Fruit fly (Drosophila melanogaster) whole organism, embryonic: ENCODE results near the gene QC.

Source experiments
- CG10431 ChIP-seq: fragments of 200-800 bp; sonication (Bioruptor generic); optimal IDR thresholded peaks from 3 replicates; lab custom pipeline; 2018; ENCODE audit warnings: missing biosample characterization, mild to moderate bottlenecking, missing genetic modification characterization
- CG11093 ChIP-seq: fragments of 200-800 bp; sonication (Bioruptor generic); IDR thresholded peaks from 3 replicates; pipeline ENCODE4 v1.3.6; 2022; ENCODE audit warnings: missing biosample characterization, missing genetic modification characterization
- CG11696 ChIP-seq: fragments of 200-800 bp; sonication (Bioruptor generic); IDR thresholded peaks from 2 replicates; pipeline ENCODE4 v1.3.6; 2022; ENCODE audit warnings: missing biosample characterization, missing genetic modification characterization
- CG12744 ChIP-seq: fragments of 200-800 bp; sonication (Bioruptor generic); optimal IDR thresholded peaks from 2 replicates; lab custom pipeline; 2016; ENCODE audit warnings: missing biosample characterization, missing genetic modification characterization
- CG14050 ChIP-seq: fragments of 200-800 bp; sonication (Bioruptor generic); IDR thresholded peaks from 3 replicates; pipeline ENCODE4 v1.3.6; 2022; ENCODE audit warnings: missing biosample characterization, missing genetic modification characterization
- CG14860 ChIP-seq: fragments of 200-800 bp; sonication (Bioruptor generic); IDR thresholded peaks from 3 replicates; pipeline ENCODE4 v1.3.6; 2022; ENCODE audit warnings: missing biosample characterization, missing genetic modification characterization; ENCODE audit not compliant: partially characterized antibody
- CG2116 ChIP-seq: fragments of 200-800 bp; sonication (Bioruptor generic); optimal IDR thresholded peaks from 3 replicates; lab custom pipeline; 2018; ENCODE audit warnings: missing biosample characterization, mild to moderate bottlenecking, missing genetic modification characterization
- CG2678 ChIP-seq: fragments of 200-800 bp; sonication (Bioruptor generic); optimal IDR thresholded peaks from 3 replicates; lab custom pipeline; 2019; ENCODE audit warnings: missing biosample characterization, mild to moderate bottlenecking, missing genetic modification characterization, moderate library complexity
- CG33557 ChIP-seq: fragments of 200-800 bp; sonication (Bioruptor generic); optimal IDR thresholded peaks from 2 replicates; lab custom pipeline; 2019; ENCODE audit warnings: missing biosample characterization, mild to moderate bottlenecking, missing genetic modification characterization, moderate library complexity
- CG43689 ChIP-seq: fragments of 200-800 bp; sonication (Bioruptor generic); IDR thresholded peaks from 2 replicates; pipeline ENCODE4 v1.3.6; 2022; ENCODE audit warnings: missing biosample characterization, missing genetic modification characterization
- CG4707 ChIP-seq: fragments of 200-800 bp; sonication (Bioruptor generic); optimal IDR thresholded peaks from 2 replicates; lab custom pipeline; 2018; ENCODE audit warnings: missing biosample characterization, mild to moderate bottlenecking, missing genetic modification characterization, moderate library complexity
- CG6254 ChIP-seq: fragments of 200-800 bp; sonication (Bioruptor generic); optimal IDR thresholded peaks from 3 replicates; lab custom pipeline; 2017; ENCODE audit warnings: mild to moderate bottlenecking, missing biosample characterization, missing genetic modification reagents, missing genetic modification characterization
- CG7357 ChIP-seq: fragments of 200-800 bp; sonication (Bioruptor generic); IDR thresholded peaks from 3 replicates; pipeline ENCODE4 v1.3.6; 2022; ENCODE audit warnings: missing biosample characterization, missing genetic modification characterization
- CG8359 ChIP-seq: fragments of 200-800 bp; sonication (Bioruptor generic); optimal IDR thresholded peaks from 2 replicates; lab custom pipeline; 2017; ENCODE audit warnings: missing biosample characterization, mild to moderate bottlenecking, missing genetic modification characterization, borderline replicate concordance
- CG9437 ChIP-seq: fragments of 200-800 bp; sonication (Bioruptor generic); optimal IDR thresholded peaks from 2 replicates; lab custom pipeline; 2018; ENCODE audit warnings: missing biosample characterization, mild to moderate bottlenecking, missing genetic modification characterization
- Chrac-16 ChIP-seq: fragments of 200-800 bp; sonication (Bioruptor generic); optimal IDR thresholded peaks from 3 replicates; lab custom pipeline; 2016; ENCODE audit warnings: missing biosample characterization, missing genetic modification characterization
- D ChIP-seq, 2 experiments: fragments of 200-800 bp in 1 of 2; fragments of >200 bp in 1 of 2; sonication (Bioruptor generic) in 1 of 2; optimal IDR thresholded peaks; 2 replicates in 1 of 2; 3 replicates in 1 of 2; lab custom pipeline; 2017; ENCODE audit warnings: mild to moderate bottlenecking in 1 of 2, missing biosample characterization in 1 of 2, missing genetic modification characterization in 1 of 2, missing genetic modification reagents in 1 of 2
- Dek ChIP-seq: fragments of 200-800 bp; sonication (Bioruptor generic); optimal IDR thresholded peaks from 3 replicates; lab custom pipeline; 2019; ENCODE audit warnings: missing biosample characterization, mild to moderate bottlenecking, missing genetic modification characterization, moderate library complexity
- Dfd ChIP-seq, 2 experiments: fragments of >200 bp; optimal IDR thresholded peaks; 2 replicates each; lab custom pipeline; 2017; ENCODE audit warnings: missing biosample characterization in 2 of 2, missing genetic modification characterization in 2 of 2
- Dp ChIP-seq: fragments of 200-800 bp; sonication (Bioruptor generic); optimal IDR thresholded peaks from 2 replicates; lab custom pipeline; 2018; ENCODE audit warnings: missing biosample characterization, mild to moderate bottlenecking, missing genetic modification characterization, moderate library complexity
- HLHmδ ChIP-seq: fragments of 200-800 bp; sonication (Bioruptor generic); optimal IDR thresholded peaks from 2 replicates; lab custom pipeline; 2018; ENCODE audit warnings: missing biosample characterization, mild to moderate bottlenecking, missing genetic modification characterization, moderate library complexity
- Hand ChIP-seq: fragments of 200-800 bp; sonication (Bioruptor generic); optimal IDR thresholded peaks from 2 replicates; lab custom pipeline; 2017; ENCODE audit warnings: mild to moderate bottlenecking, missing biosample characterization, missing genetic modification reagents, missing genetic modification characterization
- Mes4 ChIP-seq: fragments of 200-800 bp; sonication (Bioruptor generic); optimal IDR thresholded peaks from 2 replicates; lab custom pipeline; 2016; ENCODE audit warnings: missing biosample characterization, missing genetic modification characterization
- NFAT ChIP-seq: fragments of 200-800 bp; sonication (Bioruptor generic); IDR thresholded peaks from 2 replicates; pipeline ENCODE4 v1.3.6; 2022; ENCODE audit warnings: missing biosample characterization, missing genetic modification characterization
- Side ChIP-seq: fragments of 200-800 bp; sonication (Bioruptor generic); optimal IDR thresholded peaks from 2 replicates; lab custom pipeline; 2016; ENCODE audit warnings: missing biosample characterization, missing genetic modification characterization
- Sox100B ChIP-seq: fragments of 200-800 bp; sonication (Bioruptor generic); optimal IDR thresholded peaks from 3 replicates; lab custom pipeline; 2018; ENCODE audit warnings: missing biosample characterization, mild to moderate bottlenecking, missing genetic modification characterization
- Sry-δ ChIP-seq: fragments of 200-800 bp; sonication (Bioruptor generic); optimal IDR thresholded peaks from 2 replicates; lab custom pipeline; 2016; ENCODE audit warnings: missing biosample characterization, missing genetic modification characterization
- ato ChIP-seq: fragments of 200-800 bp; sonication (Bioruptor generic); IDR thresholded peaks from 2 replicates; pipeline ENCODE4 v1.3.6; 2022; ENCODE audit warnings: missing biosample characterization, missing genetic modification characterization; ENCODE audit not compliant: partially characterized antibody
- br ChIP-seq: fragments of >200 bp; optimal IDR thresholded peaks from 2 replicates; lab custom pipeline; 2017
- crc ChIP-seq: fragments of 200-800 bp; sonication (Bioruptor generic); optimal IDR thresholded peaks from 2 replicates; lab custom pipeline; 2016; ENCODE audit warnings: missing biosample characterization, missing genetic modification characterization
- en ChIP-seq: fragments of 200-800 bp; sonication (Bioruptor generic); optimal IDR thresholded peaks from 2 replicates; lab custom pipeline; 2016; ENCODE audit warnings: missing biosample characterization, missing genetic modification characterization
- fd3F ChIP-seq: fragments of 200-800 bp; sonication (Bioruptor generic); optimal IDR thresholded peaks from 2 replicates; lab custom pipeline; 2018; ENCODE audit warnings: missing biosample characterization, mild to moderate bottlenecking, missing genetic modification characterization, moderate library complexity
- fd96Cb ChIP-seq: fragments of 200-800 bp; sonication (Bioruptor generic); optimal IDR thresholded peaks from 2 replicates; lab custom pipeline; 2018; ENCODE audit warnings: missing biosample characterization, mild to moderate bottlenecking, missing genetic modification characterization, moderate library complexity
- jumu ChIP-seq: fragments of 200-800 bp; sonication (Bioruptor generic); optimal IDR thresholded peaks from 3 replicates; lab custom pipeline; 2016; ENCODE audit warnings: missing biosample characterization, missing genetic modification characterization
- kni ChIP-seq: fragments of 200-800 bp; sonication (Bioruptor generic); optimal IDR thresholded peaks from 3 replicates; lab custom pipeline; 2017; ENCODE audit warnings: mild to moderate bottlenecking, missing biosample characterization, missing genetic modification reagents, missing genetic modification characterization
- lov ChIP-seq, 2 experiments: fragments of 200-800 bp in 1 of 2; fragments of >200 bp in 1 of 2; sonication (Bioruptor generic) in 1 of 2; IDR thresholded peaks in 1 of 2; optimal IDR thresholded peaks in 1 of 2; 2 replicates in 1 of 2; 3 replicates in 1 of 2; pipeline versions ENCODE4 v1.3.6 to Lab custom; 2017 to 2022; ENCODE audit warnings: missing biosample characterization in 1 of 2, missing genetic modification characterization in 1 of 2
- nom ChIP-seq: fragments of 200-800 bp; sonication (Bioruptor generic); optimal IDR thresholded peaks from 2 replicates; lab custom pipeline; 2017; ENCODE audit warnings: missing biosample characterization, missing genetic modification characterization, mild to moderate bottlenecking, moderate library complexity, missing genetic modification reagents
- pan ChIP-seq, 4 experiments: fragments of >200 bp in 3 of 4; fragments of 200-800 bp in 1 of 4; sonication (Bioruptor generic) in 1 of 4; optimal IDR thresholded peaks in 3 of 4; IDR thresholded peaks in 1 of 4; 2 replicates each; pipeline versions ENCODE4 v1.3.6 to Lab custom; 2017 to 2022; ENCODE audit warnings: missing biosample characterization in 2 of 4, missing genetic modification characterization in 2 of 4, mixed read lengths in 1 of 4
- pros ChIP-seq: fragments of 200-800 bp; sonication (Bioruptor generic); optimal IDR thresholded peaks from 3 replicates; lab custom pipeline; 2019; ENCODE audit warnings: missing biosample characterization, mild to moderate bottlenecking, missing genetic modification characterization, moderate library complexity
- schlank ChIP-seq: fragments of 200-800 bp; sonication (Bioruptor generic); optimal IDR thresholded peaks from 2 replicates; lab custom pipeline; 2018; ENCODE audit warnings: missing biosample characterization, mild to moderate bottlenecking, missing genetic modification characterization
- seq ChIP-seq: fragments of 200-800 bp; sonication (Bioruptor generic); IDR thresholded peaks from 2 replicates; pipeline ENCODE4 v1.3.6; 2022; ENCODE audit warnings: missing biosample characterization, missing genetic modification characterization
- slp2 ChIP-seq: fragments of 200-800 bp; sonication (Bioruptor generic); optimal IDR thresholded peaks from 2 replicates; lab custom pipeline; 2016; ENCODE audit warnings: missing biosample characterization, missing genetic modification characterization
- sob ChIP-seq: fragments of 200-800 bp; sonication (Bioruptor generic); IDR thresholded peaks from 2 replicates; pipeline ENCODE4 v1.3.6; 2022; ENCODE audit warnings: missing biosample characterization, missing genetic modification characterization
- sqz ChIP-seq: fragments of 200-800 bp; sonication (Bioruptor generic); optimal IDR thresholded peaks from 3 replicates; lab custom pipeline; 2018; ENCODE audit warnings: missing biosample characterization, mild to moderate bottlenecking, missing genetic modification characterization
- sug ChIP-seq: fragments of 200-800 bp; optimal IDR thresholded peaks from 2 replicates; lab custom pipeline; 2019; ENCODE audit warnings: missing biosample characterization, mild to moderate bottlenecking, missing genetic modification characterization, moderate library complexity
- tna ChIP-seq: fragments of 200-800 bp; sonication (Bioruptor generic); IDR thresholded peaks from 2 replicates; pipeline ENCODE4 v1.3.6; 2022; ENCODE audit warnings: missing biosample characterization, missing genetic modification characterization; ENCODE audit not compliant: partially characterized antibody
- unc-4 ChIP-seq: fragments of 200-800 bp; sonication (Bioruptor generic); IDR thresholded peaks from 2 replicates; pipeline ENCODE4 v1.3.6; 2022; ENCODE audit warnings: missing biosample characterization, missing genetic modification characterization; ENCODE audit not compliant: partially characterized antibody
- zfh1 ChIP-seq: fragments of 200-800 bp; sonication (Bioruptor generic); IDR thresholded peaks from 3 replicates; pipeline ENCODE4 v1.3.6; 2022; ENCODE audit warnings: missing biosample characterization, missing genetic modification characterization

QC gene

dm6 chr3L:5903955-5904354 is 1.7 kb upstream of the QC start, which contains the start of gene CG32413:
Gene CG32413 (minus strand): TSS chr3L:5904055.
- no peak for TF ChIP-seq NFAT (GFP tag; lab: Robert Waterston, UW)
- TF ChIP-seq CG8359 (GFP tag; lab: Kevin White, UChicago), result no peak
- TF ChIP-seq crc (GFP tag; lab: Kevin White, UChicago), result no peak
- TF ChIP-seq CG14860, result no peak

dm6 chr3L:5899305-5899704 is 3.0 kb downstream of the QC start, which contains the start of gene CG32409:
Gene CG32409 (plus strand): TSS chr3L:5899528.
- TF ChIP-seq sqz (GFP tag; lab: Kevin White, UChicago) (no peak), Dp (GFP tag; lab: Kevin White, UChicago) (peak; percentile 96), Sox100B (GFP tag; lab: Kevin White, UChicago) (no peak), CG7357 (GFP tag; lab: Robert Waterston, UW) (no peak), Sry-δ (GFP tag; lab: Kevin White, UChicago) (peak; percentile 74), CG2116 (GFP tag; lab: Kevin White, UChicago) (peak; percentile 68), pan (optimal IDR thresholded peaks at IDR 0.05; lab: Kevin White, UChicago) (no peak), pan (GFP tag; optimal IDR thresholded peaks at IDR 0.05 in 1 of 2, IDR thresholded peaks at IDR 0.05 in 1 of 2) (no peak), nom (GFP tag; lab: Kevin White, UChicago) (no peak), seq (no peak), sob (GFP tag; lab: Robert Waterston, UW) (no peak), CG14050 (GFP tag; lab: Robert Waterston, UW) (no peak), CG33557 (no peak), Mes4 (GFP tag; lab: Kevin White, UChicago) (no peak), Hand (no peak), schlank (tag; lab: Kevin White, UChicago) (no peak), Dfd (GFP tag; optimal IDR thresholded peaks at IDR 0.05; lab: Kevin White, UChicago) (no peak), HLHmδ (no peak), sug (tag; lab: Kevin White, UChicago) (no peak), slp2 (GFP tag; lab: Kevin White, UChicago) (no peak), zfh1 (GFP tag; lab: Robert Waterston, UW) (no peak), CG11696 (no peak), tna (GFP tag; lab: Robert Waterston, UW) (no peak), fd3F (no peak), CG11093 (GFP tag; lab: Robert Waterston, UW) (no peak), ato (peak; percentile 31; the same call in 1 of the 2 replicates), br (lab: Kevin White, UChicago) (no peak), kni (GFP tag; lab: Kevin White, UChicago) (no peak), CG12744 (no peak), CG10431 (GFP tag; lab: Kevin White, UChicago) (no peak), Side (GFP tag; lab: Kevin White, UChicago) (no peak), D (optimal IDR thresholded peaks at IDR 0.05; lab: Kevin White, UChicago) (no peak), D (GFP tag; optimal IDR thresholded peaks at IDR 0.05; lab: Kevin White, UChicago) (no peak), CG43689 (GFP tag; lab: Robert Waterston, UW) (no peak), CG2678 (no peak), pros (GFP tag; lab: Kevin White, UChicago) (no peak), CG6254 (no peak), CG4707 (GFP tag; lab: Kevin White, UChicago) (no peak), jumu (GFP tag; lab: Kevin White, UChicago) (no peak), en (GFP tag; lab: Kevin White, UChicago) (no peak), lov (optimal IDR thresholded peaks at IDR 0.05; lab: Kevin White, UChicago) (no peak), lov (GFP tag; IDR thresholded peaks at IDR 0.05; lab: Robert Waterston, UW) (no peak), Dek (tag; lab: Kevin White, UChicago) (no peak), Chrac-16 (no peak), fd96Cb (tag; lab: Kevin White, UChicago) (no peak), CG9437 (GFP tag; lab: Kevin White, UChicago) (no peak), unc-4 (0 out of 2 replicates have a peak, but pooled peaks have one; percentile 18)
